Worm (Caenorhabditis elegans) whole organism, L1 larva: Measurements from ENCODE around the gene lgg-3.

ENCODE experiments used
- C04F5.9 ChIP-seq: sonication (generic microtip); optimal IDR thresholded peaks from 2 replicates; lab custom pipeline; 2016; ENCODE audit warnings: missing genetic modification characterization, missing compliant biosample characterization
- C34B4.2 ChIP-seq: sonication (generic microtip); optimal IDR thresholded peaks from 2 replicates; lab custom pipeline; 2017; ENCODE audit warnings: mild to moderate bottlenecking, missing genetic modification characterization, missing compliant biosample characterization
- F16B12.6 ChIP-seq: fragments of 150-350 bp; optimal IDR thresholded peaks from 2 replicates; lab custom pipeline; 2014; ENCODE audit warnings: missing biosample characterization, missing genetic modification characterization
- aha-1 ChIP-seq: fragments of 150-350 bp; optimal IDR thresholded peaks from 2 replicates; lab custom pipeline; 2014; ENCODE audit warnings: missing biosample characterization, missing genetic modification characterization
- alr-1 ChIP-seq: fragments of 200-800 bp; sonication (Bioruptor generic); optimal IDR thresholded peaks from 2 replicates; lab custom pipeline; 2018; ENCODE audit warnings: borderline replicate concordance, mild to moderate bottlenecking, missing genetic modification characterization, missing compliant biosample characterization
- aly-2 ChIP-seq: fragments of 150-350 bp; optimal IDR thresholded peaks from 2 replicates; lab custom pipeline; 2014; ENCODE audit warnings: missing biosample characterization, missing genetic modification characterization
- ama-1 ChIP-seq: fragments of 150-350 bp; optimal IDR thresholded peaks from 2 replicates; lab custom pipeline; 2014
- blmp-1 ChIP-seq: fragments of 150-350 bp; optimal IDR thresholded peaks from 2 replicates; lab custom pipeline; 2014; ENCODE audit warnings: missing biosample characterization, missing genetic modification characterization
- ceh-90 ChIP-seq: sonication (generic microtip); optimal IDR thresholded peaks from 2 replicates; lab custom pipeline; 2016; ENCODE audit warnings: missing genetic modification characterization, missing compliant biosample characterization
- dpl-1 ChIP-seq, 3 experiments: fragments of 150-350 bp in 2 of 3; sonication (generic microtip) in 1 of 3; optimal IDR thresholded peaks; 2 replicates each; lab custom pipeline; 2014 to 2017; ENCODE audit warnings: missing biosample characterization in 3 of 3, missing genetic modification characterization in 3 of 3, missing genetic modification reagents in 3 of 3
- efl-1 ChIP-seq, 4 experiments: fragments of 150-350 bp; optimal IDR thresholded peaks in 3 of 4; peaks in 1 of 4; 1 replicate in 1 of 4; 2 replicates in 3 of 4; lab custom pipeline; 2014; ENCODE audit warnings: missing biosample characterization in 2 of 4, missing genetic modification characterization in 2 of 4, missing genetic modification reagents in 2 of 4
- egl-27 ChIP-seq, 2 experiments: fragments of 150-350 bp in 1 of 2; sonication (generic microtip); optimal IDR thresholded peaks; 3 replicates each; lab custom pipeline; 2017 to 2018; ENCODE audit warnings: missing biosample characterization in 2 of 2, missing genetic modification characterization in 2 of 2, missing genetic modification reagents in 2 of 2
- elt-2 ChIP-seq: sonication (generic microtip); optimal IDR thresholded peaks from 2 replicates; lab custom pipeline; 2016; ENCODE audit warnings: missing genetic modification characterization, mild to moderate bottlenecking, inconsistent platforms, missing compliant biosample characterization, missing genetic modification reagents
- elt-3 ChIP-seq, 6 experiments: fragments of 150-350 bp in 1 of 6; sonication (generic microtip); optimal IDR thresholded peaks; 2 replicates each; lab custom pipeline; 2017 to 2018; ENCODE audit warnings: missing biosample characterization in 6 of 6, missing genetic modification characterization in 6 of 6, inconsistent platforms in 1 of 6
- ets-5 ChIP-seq: fragments of 200-800 bp; sonication (Bioruptor generic); IDR thresholded peaks from 2 replicates; pipeline ENCODE4 v1.3.6; 2022; ENCODE audit warnings: missing genetic modification characterization, missing compliant biosample characterization
- fkh-10 ChIP-seq: sonication (generic microtip); optimal IDR thresholded peaks from 2 replicates; lab custom pipeline; 2017; ENCODE audit warnings: missing biosample characterization, missing genetic modification reagents, missing genetic modification characterization
- fkh-8 ChIP-seq: sonication (generic microtip); optimal IDR thresholded peaks from 2 replicates; lab custom pipeline; 2016; ENCODE audit warnings: mild to moderate bottlenecking, missing genetic modification characterization, missing compliant biosample characterization
- grh-1 ChIP-seq: fragments of 200-800 bp; sonication (Bioruptor generic); IDR thresholded peaks from 2 replicates; pipeline ENCODE4 v1.3.6; 2022; ENCODE audit warnings: missing genetic modification reagents, missing genetic modification characterization, missing compliant biosample characterization
- hlh-4 ChIP-seq: sonication (generic microtip); optimal IDR thresholded peaks from 2 replicates; lab custom pipeline; 2016; ENCODE audit warnings: mild to moderate bottlenecking, missing genetic modification characterization, missing compliant biosample characterization
- irx-1 ChIP-seq: sonication (generic microtip); optimal IDR thresholded peaks from 2 replicates; lab custom pipeline; 2016; ENCODE audit warnings: missing genetic modification characterization, missing compliant biosample characterization
- lin-13 ChIP-seq: fragments of 150-350 bp; optimal IDR thresholded peaks from 2 replicates; lab custom pipeline; 2014; ENCODE audit warnings: missing biosample characterization, missing genetic modification reagents, missing genetic modification characterization
- lin-14 ChIP-seq: fragments of 200-800 bp; sonication (Bioruptor generic); optimal IDR thresholded peaks from 2 replicates; lab custom pipeline; 2018; ENCODE audit warnings: mild to moderate bottlenecking, missing genetic modification characterization, moderate library complexity, missing compliant biosample characterization
- lin-15B ChIP-seq: fragments of 150-350 bp; sonication (generic microtip); optimal IDR thresholded peaks from 3 replicates; lab custom pipeline; 2014; ENCODE audit warnings: missing biosample characterization, missing genetic modification characterization
- lin-35 ChIP-seq, 2 experiments: fragments of 150-350 bp; optimal IDR thresholded peaks; 2 replicates each; lab custom pipeline; 2014; ENCODE audit warnings: missing biosample characterization in 2 of 2, missing genetic modification characterization in 2 of 2, missing genetic modification reagents in 2 of 2
- lin-39 ChIP-seq: fragments of 150-350 bp; optimal IDR thresholded peaks from 2 replicates; lab custom pipeline; 2014; ENCODE audit warnings: missing biosample characterization, missing genetic modification reagents, missing genetic modification characterization
- lir-3 ChIP-seq: sonication (generic microtip); optimal IDR thresholded peaks from 2 replicates; lab custom pipeline; 2016; ENCODE audit warnings: mild to moderate bottlenecking, missing genetic modification characterization, moderate library complexity, missing compliant biosample characterization; ENCODE audit not compliant: poor library complexity
- mab-9 ChIP-seq: fragments of 200-800 bp; sonication (Bioruptor generic); IDR thresholded peaks from 2 replicates; pipeline ENCODE4 v1.3.6; 2022; ENCODE audit warnings: missing genetic modification reagents, missing genetic modification characterization, missing compliant biosample characterization
- mep-1 ChIP-seq: fragments of 150-350 bp; optimal IDR thresholded peaks from 2 replicates; lab custom pipeline; 2014; ENCODE audit warnings: missing biosample characterization, missing genetic modification characterization
- nhr-20 ChIP-seq: sonication (generic microtip); optimal IDR thresholded peaks from 2 replicates; lab custom pipeline; 2016; ENCODE audit warnings: mild to moderate bottlenecking, missing genetic modification characterization, missing compliant biosample characterization
- nhr-237 ChIP-seq: fragments of 150-350 bp; optimal IDR thresholded peaks from 2 replicates; lab custom pipeline; 2014; ENCODE audit warnings: missing biosample characterization, missing genetic modification characterization
- nhr-28 ChIP-seq: fragments of 150-350 bp; optimal IDR thresholded peaks from 2 replicates; lab custom pipeline; 2014; ENCODE audit warnings: missing biosample characterization, missing genetic modification characterization
- nhr-71 ChIP-seq: sonication (generic microtip); optimal IDR thresholded peaks from 2 replicates; lab custom pipeline; 2016; ENCODE audit warnings: mild to moderate bottlenecking, missing genetic modification characterization, moderate library complexity, missing compliant biosample characterization
- nhr-76 ChIP-seq: sonication (generic microtip); optimal IDR thresholded peaks from 2 replicates; lab custom pipeline; 2017; ENCODE audit warnings: missing biosample characterization, missing genetic modification characterization
- nhr-85 ChIP-seq: sonication (generic microtip); peaks from one replicate; lab custom pipeline; 2016; ENCODE audit warnings: missing genetic modification characterization, inconsistent platforms, missing compliant biosample characterization
- nhr-90 ChIP-seq: sonication (generic microtip); optimal IDR thresholded peaks from 2 replicates; lab custom pipeline; 2016; ENCODE audit warnings: mild to moderate bottlenecking, missing genetic modification characterization, missing compliant biosample characterization; ENCODE audit not compliant: poor library complexity
- pqm-1 ChIP-seq: sonication (generic microtip); optimal IDR thresholded peaks from 3 replicates; lab custom pipeline; 2017; ENCODE audit warnings: missing biosample characterization, missing genetic modification characterization
- rnt-1 ChIP-seq: sonication (generic microtip); optimal IDR thresholded peaks from 2 replicates; lab custom pipeline; 2016; ENCODE audit warnings: mild to moderate bottlenecking, missing genetic modification characterization, moderate library complexity, missing compliant biosample characterization
- sox-4 ChIP-seq: sonication (generic microtip); optimal IDR thresholded peaks from 2 replicates; lab custom pipeline; 2016; ENCODE audit warnings: missing genetic modification characterization, missing compliant biosample characterization
- unc-130 ChIP-seq: fragments of 150-350 bp; optimal IDR thresholded peaks from 2 replicates; lab custom pipeline; 2017; ENCODE audit warnings: missing biosample characterization, missing genetic modification characterization, inconsistent platforms
- unc-30 ChIP-seq: sonication (generic microtip); optimal IDR thresholded peaks from 2 replicates; lab custom pipeline; 2017; ENCODE audit warnings: missing biosample characterization, missing genetic modification characterization
- unc-62 ChIP-seq: fragments of 150-350 bp; optimal IDR thresholded peaks from 2 replicates; lab custom pipeline; 2014; ENCODE audit warnings: missing biosample characterization, missing genetic modification reagents, missing genetic modification characterization
- zag-1 ChIP-seq: fragments of 150-350 bp; optimal IDR thresholded peaks from 2 replicates; lab custom pipeline; 2014; ENCODE audit warnings: missing biosample characterization, missing genetic modification characterization
- zip-4 ChIP-seq: fragments of 200-800 bp; sonication (Bioruptor generic); optimal IDR thresholded peaks from 2 replicates; lab custom pipeline; 2018; ENCODE audit warnings: mild to moderate bottlenecking, missing genetic modification characterization, moderate library complexity, missing compliant biosample characterization
- ztf-11 ChIP-seq, 2 experiments: sonication (generic microtip); optimal IDR thresholded peaks; 2 replicates each; lab custom pipeline; 2016 to 2017; ENCODE audit warnings: missing genetic modification characterization in 2 of 2, missing biosample characterization in 1 of 2, missing compliant biosample characterization in 1 of 2
- ztf-4 ChIP-seq: fragments of 150-350 bp; optimal IDR thresholded peaks from 2 replicates; lab custom pipeline; 2014; ENCODE audit warnings: missing biosample characterization, missing genetic modification characterization

Gene lgg-3

DNA sequence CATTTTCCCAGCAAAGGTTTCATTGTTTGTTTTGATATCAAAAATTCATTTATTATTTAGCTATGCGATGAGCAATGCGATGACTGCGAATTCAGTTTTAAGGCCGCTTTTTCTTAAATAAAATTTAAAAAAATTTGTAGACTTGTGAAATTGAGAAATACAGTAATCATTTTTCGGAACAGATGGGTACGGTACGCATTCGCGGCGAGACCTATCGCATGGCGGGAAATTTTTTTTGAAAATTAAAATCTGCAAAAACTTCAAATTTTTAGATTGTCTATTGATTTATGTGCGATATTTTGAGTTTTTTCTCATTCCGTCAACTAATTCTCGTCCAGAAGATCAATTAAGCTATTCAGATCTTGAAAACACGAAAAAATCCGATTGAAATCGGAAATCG lies 34.3 kb downstream of the lgg-3 start:
- TF ChIP-seq sox-4 (tag; lab: Kevin White, UChicago) = no peak
- no peak for TF ChIP-seq fkh-8 (tag; lab: Kevin White, UChicago)
- TF ChIP-seq efl-1 (optimal IDR thresholded peaks at IDR 0.05; lab: Kevin White, UChicago) = no peak
- no peak for TF ChIP-seq efl-1 (GFP tag; optimal IDR thresholded peaks at IDR 0.05 in 1 of 2; lab: Kevin White, UChicago)
- no peak for TF ChIP-seq nhr-28 (tag; lab: Kevin White, UChicago)
- no peak for TF ChIP-seq pqm-1
- TF ChIP-seq nhr-237 (tag; lab: Kevin White, UChicago) = no peak
- no peak for TF ChIP-seq ztf-11 (tag; optimal IDR thresholded peaks at IDR 0.05; lab: Kevin White, UChicago)
- no peak for TF ChIP-seq aly-2 (tag; lab: Kevin White, UChicago)
- TF ChIP-seq elt-2 = no peak
- no peak for TF ChIP-seq aha-1 (tag; lab: Kevin White, UChicago)
- TF ChIP-seq F16B12.6 (tag; lab: Kevin White, UChicago) = no peak
- TF ChIP-seq egl-27 (tag; optimal IDR thresholded peaks at IDR 0.05; lab: Kevin White, UChicago) = no peak
- no peak for TF ChIP-seq nhr-20 (tag; lab: Kevin White, UChicago)
- TF ChIP-seq C34B4.2 = no peak
- TF ChIP-seq ets-5 (GFP tag; lab: Robert Waterston, UW) = no peak
- no peak for TF ChIP-seq mep-1 (tag; lab: Kevin White, UChicago)

DNA sequence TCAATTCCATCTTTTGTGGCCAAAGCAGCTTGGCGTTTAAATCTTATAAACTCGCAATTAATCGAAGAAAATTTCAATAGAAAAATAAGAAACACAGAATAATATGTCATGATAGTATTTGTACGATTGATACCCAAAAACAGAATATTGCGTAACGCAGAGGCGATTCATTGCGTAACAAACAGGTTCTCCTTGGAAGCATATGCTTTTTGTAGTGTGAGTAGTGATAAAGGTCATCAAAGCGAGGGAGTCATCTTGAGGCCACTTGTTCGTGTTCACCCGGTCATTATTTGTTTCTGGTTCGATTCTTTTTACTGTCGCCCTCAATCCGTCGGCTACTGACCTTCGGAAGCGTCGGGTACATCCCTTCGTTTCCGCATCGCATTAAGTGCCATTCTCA lies 36.8 kb downstream of the lgg-3 start, which contains the start of gene F54E7.6:
F54E7.6 (minus strand) TSS at position 110 of the 400 bp plus-strand sequence.
- no peak for TF ChIP-seq pqm-1
- TF ChIP-seq ets-5 (GFP tag; lab: Robert Waterston, UW) = no peak
- peak; percentile 25 for TF ChIP-seq blmp-1 (tag; lab: Kevin White, UChicago)
- TF ChIP-seq unc-30 (tag; lab: Kevin White, UChicago) = no peak

DNA sequence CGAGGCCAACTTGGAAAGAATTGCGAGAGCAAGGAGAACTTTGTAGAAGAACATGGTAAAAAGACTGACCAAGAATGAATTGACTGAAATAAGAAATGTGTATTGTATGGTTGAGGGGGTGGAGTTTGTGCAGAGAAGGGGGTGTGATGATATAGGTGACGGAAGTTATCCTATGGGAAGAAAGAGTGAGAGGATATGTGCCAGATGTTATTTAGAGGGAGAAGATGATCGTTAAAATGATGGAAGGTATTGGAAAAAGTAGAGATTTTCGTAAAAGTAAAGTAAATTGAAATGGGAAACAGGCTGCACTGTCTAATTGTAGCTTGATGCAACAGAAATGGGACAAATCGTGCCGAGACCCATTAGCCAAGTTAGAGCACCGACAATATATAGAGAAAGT lies 40.9 kb downstream of the lgg-3 start, which contains the start of gene sdz-21:
sdz-21 (minus strand) TSS at position 101 of the 400 bp plus-strand sequence.
- no peak for TF ChIP-seq lin-14 (GFP tag; lab: Kevin White, UChicago)
- TF ChIP-seq efl-1 (optimal IDR thresholded peaks at IDR 0.05; lab: Kevin White, UChicago) = no peak
- peak in 1 of 2 experiments; percentile 8 for TF ChIP-seq efl-1 (GFP tag; optimal IDR thresholded peaks at IDR 0.05 in 1 of 2; lab: Kevin White, UChicago)
- TF ChIP-seq C04F5.9 (tag; lab: Kevin White, UChicago) = no peak
- no peak for TF ChIP-seq F16B12.6 (tag; lab: Kevin White, UChicago)
- TF ChIP-seq rnt-1 (tag; lab: Kevin White, UChicago) = no peak
- no peak for TF ChIP-seq lin-39 (tag; lab: Kevin White, UChicago)

DNA sequence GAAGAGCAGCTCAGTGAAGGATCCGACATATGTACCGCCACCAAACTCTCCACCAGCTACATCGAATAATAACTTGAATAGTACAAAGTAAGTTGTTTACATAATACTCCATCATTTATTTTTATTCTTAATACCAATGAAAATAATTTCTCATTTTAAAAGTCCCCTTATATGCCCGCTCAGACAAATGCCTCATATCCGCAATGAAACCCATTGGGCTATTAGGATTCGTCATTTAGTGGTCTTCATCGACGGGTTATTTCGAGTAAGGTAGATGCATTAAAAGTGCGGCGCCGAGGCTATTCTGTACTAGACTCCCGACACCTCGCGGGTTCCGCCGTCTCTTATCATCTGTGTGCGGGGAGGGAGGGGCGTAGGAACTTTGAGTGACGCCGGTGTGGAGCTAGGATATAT lies 44.1 kb downstream of the lgg-3 start:
- TF ChIP-seq alr-1 (tag; lab: Kevin White, UChicago) (no peak), lir-3 (tag; lab: Kevin White, UChicago) (peak; percentile 20), mep-1 (tag; lab: Kevin White, UChicago) (no peak), nhr-90 (peak; percentile 84), mab-9 (no peak), lin-35 (GFP tag; optimal IDR thresholded peaks at IDR 0.05; lab: Kevin White, UChicago) (peak in 1 of 2 experiments; percentile 29), ztf-4 (no peak), nhr-20 (tag; lab: Kevin White, UChicago) (peak; percentile 62), hlh-4 (tag; lab: Kevin White, UChicago) (no peak), lin-13 (no peak), dpl-1 (GFP tag; optimal IDR thresholded peaks at IDR 0.05; lab: Kevin White, UChicago) (no peak), elt-3 (tag; optimal IDR thresholded peaks at IDR 0.05; lab: Kevin White, UChicago) (no peak), lin-15B (tag; lab: Kevin White, UChicago) (no peak), grh-1 (GFP tag; lab: Robert Waterston, UW) (no peak; the same call in 1 of the 2 replicates), fkh-10 (GFP tag; lab: Kevin White, UChicago) (no peak), nhr-76 (no peak), unc-130 (tag; lab: Kevin White, UChicago) (no peak), rnt-1 (tag; lab: Kevin White, UChicago) (peak; percentile 71), blmp-1 (tag; lab: Kevin White, UChicago) (no peak), irx-1 (tag; lab: Kevin White, UChicago) (peak; percentile 52), aly-2 (tag; lab: Kevin White, UChicago) (no peak), nhr-71 (tag; lab: Kevin White, UChicago) (peak; percentile 75), unc-62 (GFP tag; lab: Kevin White, UChicago) (no peak), fkh-8 (tag; lab: Kevin White, UChicago) (no peak), ceh-90 (tag; lab: Kevin White, UChicago) (no peak), ama-1 (lab: Kevin White, UChicago) (peak; percentile 75), zip-4 (GFP tag; lab: Kevin White, UChicago) (no peak), zag-1 (tag; lab: Kevin White, UChicago) (no peak), sox-4 (tag; lab: Kevin White, UChicago) (no peak), nhr-85 (tag; lab: Kevin White, UChicago) (peak; percentile 85)
